Fruit fly (Drosophila melanogaster): ENCODE results near the gene Mst84B.

The Mst84B gene

dm6 chr3R:7108589-7109312, 46.8 kb downstream of the Mst84B start (continued):
- peak; percentile 91 for TF ChIP-seq kay (GFP tag; optimal IDR thresholded peaks at IDR 0.05)
- no peak for TF ChIP-seq CG3995 (GFP tag; optimal IDR thresholded peaks at IDR 0.05)
- TF ChIP-seq twi (tag; optimal IDR thresholded peaks at IDR 0.05) = peak; percentile 96
- TF ChIP-seq CG6254 (GFP tag; optimal IDR thresholded peaks at IDR 0.05) = peak; percentile 93
- no peak for TF ChIP-seq CG42726 (GFP tag; IDR thresholded peaks at IDR 0.05; ENCODE audit: partially characterized antibody)
- peak; percentile 98 for TF ChIP-seq CG9727 (GFP tag; optimal IDR thresholded peaks at IDR 0.05)
- TF ChIP-seq NK7.1 (GFP tag; optimal IDR thresholded peaks at IDR 0.05) = peak; percentile 88
- TF ChIP-seq sna (GFP tag; IDR thresholded peaks at IDR 0.05; ENCODE audit: partially characterized antibody) = no peak
- peak; percentile 74 for TF ChIP-seq pros (GFP tag; optimal IDR thresholded peaks at IDR 0.05)
- peak; percentile 83 for TF ChIP-seq CG7786 (GFP tag; optimal IDR thresholded peaks at IDR 0.05)
- no peak for TF ChIP-seq CG7987 (GFP tag; optimal IDR thresholded peaks at IDR 0.05)
- TF ChIP-seq jing (GFP tag; optimal IDR thresholded peaks at IDR 0.05) = no peak
- peak; percentile 63 for TF ChIP-seq tup (GFP tag; optimal IDR thresholded peaks at IDR 0.05)
- TF ChIP-seq GATAe (GFP tag; conservative IDR thresholded peaks at IDR 0.05) = no peak
- peak; percentile 81 for TF ChIP-seq gcm2 (GFP tag; optimal IDR thresholded peaks at IDR 0.05)
- no peak for TF ChIP-seq bowl (GFP tag; IDR thresholded peaks at IDR 0.05)
- peak; percentile 69 for TF ChIP-seq sd (tag; optimal IDR thresholded peaks at IDR 0.05)
- peak; percentile 74 for TF ChIP-seq ab (GFP tag; optimal IDR thresholded peaks at IDR 0.05)
- no peak for TF ChIP-seq peb (GFP tag; IDR thresholded peaks at IDR 0.05)
- TF ChIP-seq zf30C (GFP tag; optimal IDR thresholded peaks at IDR 0.05) = peak; percentile 98
- peak; percentile 77 for TF ChIP-seq fd102C (GFP tag; optimal IDR thresholded peaks at IDR 0.05)
- peak; percentile 58 for TF ChIP-seq wek (GFP tag; optimal IDR thresholded peaks at IDR 0.05)
- TF ChIP-seq Ada2b (GFP tag; IDR thresholded peaks at IDR 0.05) = no peak
- no peak for TF ChIP-seq prd (optimal IDR thresholded peaks at IDR 0.05)
- no peak for TF ChIP-seq prd (GFP tag; IDR thresholded peaks at IDR 0.05)
- no peak for TF ChIP-seq pzg (GFP tag; optimal IDR thresholded peaks at IDR 0.05)
- peak; percentile 87 for TF ChIP-seq CG12155 (GFP tag; optimal IDR thresholded peaks at IDR 0.05)
- no peak for TF ChIP-seq CG11247 (GFP tag; IDR thresholded peaks at IDR 0.05)
- TF ChIP-seq NC2β (GFP tag; optimal IDR thresholded peaks at IDR 0.05) = peak; percentile 95
- TF ChIP-seq HmgZ (tag; optimal IDR thresholded peaks at IDR 0.05) = peak; percentile 84
- TF ChIP-seq CG1529 (GFP tag; optimal IDR thresholded peaks at IDR 0.05) = peak; percentile 97
- TF ChIP-seq CG15011 (GFP tag; optimal IDR thresholded peaks at IDR 0.05) = peak; percentile 87
- peak; percentile 94 for TF ChIP-seq CG3407 (GFP tag; optimal IDR thresholded peaks at IDR 0.05)
- TF ChIP-seq CG15696 (tag; optimal IDR thresholded peaks at IDR 0.05) = peak; percentile 99
- no peak for TF ChIP-seq CG2199 (GFP tag; IDR thresholded peaks at IDR 0.05)
- no peak for TF ChIP-seq Oaz (GFP tag; IDR thresholded peaks at IDR 0.05)
- peak; percentile 87 for TF ChIP-seq CG8359 (GFP tag; optimal IDR thresholded peaks at IDR 0.05; ENCODE audit: borderline replicate concordance)
- no peak for TF ChIP-seq CG17361 (GFP tag; IDR thresholded peaks at IDR 0.05)
- TF ChIP-seq z (GFP tag; IDR thresholded peaks at IDR 0.05) = no peak
- TF ChIP-seq Fer2 (tag; optimal IDR thresholded peaks at IDR 0.05) = peak; percentile 63
- TF ChIP-seq Dad (GFP tag; optimal IDR thresholded peaks at IDR 0.05) = peak; percentile 87
- peak; percentile 98 for TF ChIP-seq dmrt99B (tag; optimal IDR thresholded peaks at IDR 0.05)
- peak; percentile 57 for TF ChIP-seq sug (tag; optimal IDR thresholded peaks at IDR 0.05)
- no peak for TF ChIP-seq Rfx (GFP tag; IDR thresholded peaks at IDR 0.05)
- TF ChIP-seq exex (tag; optimal IDR thresholded peaks at IDR 0.05) = peak; percentile 34
- TF ChIP-seq sens-2 (GFP tag; IDR thresholded peaks at IDR 0.05) = no peak
- TF ChIP-seq Hmx (GFP tag; optimal IDR thresholded peaks at IDR 0.05) = peak; percentile 77
- TF ChIP-seq CkIIα-i1 (GFP tag; IDR thresholded peaks at IDR 0.05) = no peak
- TF ChIP-seq Camta (GFP tag; optimal IDR thresholded peaks at IDR 0.05) = peak; percentile 96
- TF ChIP-seq Nf-YA (GFP tag; IDR thresholded peaks at IDR 0.05) = no peak

Measured in whole organism, embryonic.